Fruit fly (Drosophila melanogaster): ENCODE measurements around the gene CG4440.

The CG4440 gene

dm6 chr2L:16299466-16300311, 30.0 kb upstream of the CG4440 start, which contains the start of the genes heix and CG17328 (continued):
- TF ChIP-seq CG1233 (GFP tag; optimal IDR thresholded peaks at IDR 0.05) (peak; percentile 69), pum (GFP tag; optimal IDR thresholded peaks at IDR 0.05) (peak; percentile 70), HLH54F (GFP tag; optimal IDR thresholded peaks at IDR 0.05) (peak; percentile 73), CG13624 (GFP tag; optimal IDR thresholded peaks at IDR 0.05) (peak; percentile 60), gsb-n (tag; optimal IDR thresholded peaks at IDR 0.05) (peak; percentile 50), sens (GFP tag) (peak; percentile 94), exex (tag; optimal IDR thresholded peaks at IDR 0.05) (no peak), CG7372 (GFP tag; IDR thresholded peaks at IDR 0.05) (no peak), Rfx (GFP tag; IDR thresholded peaks at IDR 0.05) (peak; percentile 85), CG30020 (tag; optimal IDR thresholded peaks at IDR 0.05) (peak; percentile 64), chinmo (GFP tag; IDR thresholded peaks at IDR 0.05; ENCODE audit: partially characterized antibody) (no peak), run (tag; optimal IDR thresholded peaks at IDR 0.05) (no peak), ems (GFP tag; optimal IDR thresholded peaks at IDR 0.05) (peak; percentile 52), hb (GFP tag; IDR thresholded peaks at IDR 0.05; ENCODE audit: partially characterized antibody) (no peak), Meics (GFP tag; optimal IDR thresholded peaks at IDR 0.05) (peak; percentile 73), C15 (GFP tag; IDR thresholded peaks at IDR 0.05) (0 out of 3 replicates have a peak, but pooled peaks have one; percentile 15), pho (GFP tag; optimal IDR thresholded peaks at IDR 0.05) (peak; percentile 50), CG10209 (GFP tag; optimal IDR thresholded peaks at IDR 0.05) (no peak), PHDP (tag; optimal IDR thresholded peaks at IDR 0.05) (peak; percentile 78), CG17829 (tag; optimal IDR thresholded peaks at IDR 0.05) (peak; percentile 71), CG5953 (GFP tag; IDR thresholded peaks at IDR 0.05) (peak; percentile 43; the same call in 1 of the 2 replicates), org-1 (GFP tag; optimal IDR thresholded peaks at IDR 0.05) (peak; percentile 20), corto (GFP tag; optimal IDR thresholded peaks at IDR 0.05) (peak; percentile 33), CG12071 (GFP tag; optimal IDR thresholded peaks at IDR 0.05) (no peak), CG5245 (GFP tag; optimal IDR thresholded peaks at IDR 0.05) (no peak), CG6272 (GFP tag; IDR thresholded peaks at IDR 0.05) (no peak; the same call in none of the 2 replicates), CG18011 (GFP tag; optimal IDR thresholded peaks at IDR 0.05) (peak; percentile 24), CG33213 (GFP tag; optimal IDR thresholded peaks at IDR 0.05) (peak; percentile 38), psq (GFP tag; optimal IDR thresholded peaks at IDR 0.05) (no peak), emc (GFP tag; optimal IDR thresholded peaks at IDR 0.05) (peak; percentile 13), CG11504 (tag; optimal IDR thresholded peaks at IDR 0.05) (no peak), CG18262 (tag; optimal IDR thresholded peaks at IDR 0.05) (peak; percentile 70), CG12659 (GFP tag; optimal IDR thresholded peaks at IDR 0.05) (peak; percentile 80)

- no peak for TF ChIP-seq pb (GFP tag; optimal IDR thresholded peaks at IDR 0.05)
- peak; percentile 67; the same call in 1 of the 3 replicates for TF ChIP-seq jigr1 (GFP tag; IDR thresholded peaks at IDR 0.05)
- TF ChIP-seq bigmax (GFP tag; optimal IDR thresholded peaks at IDR 0.05) = no peak
- TF ChIP-seq CG17912 (GFP tag; optimal IDR thresholded peaks at IDR 0.05) = no peak
- TF ChIP-seq Mes4 (GFP tag; optimal IDR thresholded peaks at IDR 0.05) = no peak
- TF ChIP-seq dm (GFP tag; optimal IDR thresholded peaks at IDR 0.05) = no peak
- TF ChIP-seq lola (GFP tag; optimal IDR thresholded peaks at IDR 0.05) = peak in 1 of 3 experiments; percentile 62
- peak; percentile 26 for TF ChIP-seq Asciz (GFP tag; optimal IDR thresholded peaks at IDR 0.05)
- TF ChIP-seq odd (GFP tag; optimal IDR thresholded peaks at IDR 0.05) = no peak
- TF ChIP-seq CG10543 (GFP tag; optimal IDR thresholded peaks at IDR 0.05) = no peak
- no peak for TF ChIP-seq Spps (tag; optimal IDR thresholded peaks at IDR 0.05)
- TF ChIP-seq Med (GFP tag) = peak; percentile 63
- TF ChIP-seq Dip2 (GFP tag; IDR thresholded peaks at IDR 0.05) = no peak
- no peak for TF ChIP-seq az2 (GFP tag; optimal IDR thresholded peaks at IDR 0.05)
- peak; percentile 25 for TF ChIP-seq Hsf (GFP tag; optimal IDR thresholded peaks at IDR 0.05)
- TF ChIP-seq HLH54F (GFP tag; optimal IDR thresholded peaks at IDR 0.05) = peak; percentile 7
- TF ChIP-seq Hmx (GFP tag; optimal IDR thresholded peaks at IDR 0.05) = peak; percentile 25
- TF ChIP-seq wek (GFP tag; optimal IDR thresholded peaks at IDR 0.05) = no peak
Measured at dm6 chr2L:16302773-16303279, 26.9 kb upstream of the CG4440 start, which contains the start of gene GMF. Gene GMF (minus strand): TSS chr2L:16302954.
